Fruit fly (Drosophila melanogaster): ENCODE results near the gene CG4666.

Gene CG4666

DNA sequence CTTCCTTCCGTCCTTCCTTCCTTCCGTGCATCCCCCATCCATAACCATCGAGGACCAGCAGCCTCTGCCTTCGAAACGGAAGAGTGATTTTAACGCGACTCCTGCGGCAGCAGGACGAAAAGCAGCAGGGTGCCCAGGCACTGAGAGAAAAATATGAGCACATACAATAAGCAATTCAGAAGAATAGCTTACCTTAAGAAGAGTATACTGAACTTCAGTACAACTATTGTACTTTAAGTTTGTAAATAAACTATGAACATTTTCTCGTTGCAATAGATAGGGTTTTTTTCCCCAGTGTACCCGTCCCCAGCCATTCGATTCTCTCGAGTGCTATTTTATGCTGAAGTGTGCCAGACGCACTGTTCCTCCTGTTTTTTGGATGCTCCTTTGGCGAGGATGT lies 45.9 kb downstream of the CG4666 start (continued):
- TF ChIP-seq CG2678 (tag; optimal IDR thresholded peaks at IDR 0.05) (peak; percentile 86), gsb-n (tag; optimal IDR thresholded peaks at IDR 0.05) (peak; percentile 63), yki (optimal IDR thresholded peaks at IDR 0.05) (no peak), CG17385 (GFP tag; optimal IDR thresholded peaks at IDR 0.05) (peak; percentile 70), CG11560 (tag; IDR thresholded peaks at IDR 0.05) (0 out of 3 replicates have a peak, but pooled peaks have one; percentile 59), ATbp (GFP tag; optimal IDR thresholded peaks at IDR 0.05) (peak; percentile 85), her (GFP tag; optimal IDR thresholded peaks at IDR 0.05) (peak; percentile 68), luna (GFP tag; optimal IDR thresholded peaks at IDR 0.05) (no peak), ac (GFP tag; optimal IDR thresholded peaks at IDR 0.05) (peak; percentile 63), Atf-2 (GFP tag; optimal IDR thresholded peaks at IDR 0.05) (peak; percentile 72), CG12744 (GFP tag; optimal IDR thresholded peaks at IDR 0.05) (peak; percentile 17), Doc2 (GFP tag; IDR thresholded peaks at IDR 0.05) (no peak), CG7928 (GFP tag; optimal IDR thresholded peaks at IDR 0.05) (no peak), fd64A (GFP tag; optimal IDR thresholded peaks at IDR 0.05) (peak; percentile 44), CG3407 (GFP tag; optimal IDR thresholded peaks at IDR 0.05) (peak; percentile 63), CG6254 (GFP tag; optimal IDR thresholded peaks at IDR 0.05) (peak; percentile 73), kay (GFP tag; optimal IDR thresholded peaks at IDR 0.05) (peak; percentile 64), Ets97D (GFP tag; optimal IDR thresholded peaks at IDR 0.05) (peak; percentile 32), CG1832 (GFP tag; optimal IDR thresholded peaks at IDR 0.05) (no peak), ara (GFP tag; IDR thresholded peaks at IDR 0.05) (peak; percentile 84), gsb (GFP tag; IDR thresholded peaks at IDR 0.05) (no peak), croc (GFP tag; conservative IDR thresholded peaks at IDR 0.05) (peak; percentile 77), CG2889 (GFP tag; IDR thresholded peaks at IDR 0.05) (0 out of 3 replicates have a peak, but pooled peaks have one; percentile 39), Dll (GFP tag; IDR thresholded peaks at IDR 0.05; ENCODE audit: partially characterized antibody) (no peak), Awh (GFP tag; IDR thresholded peaks at IDR 0.05) (peak; percentile 76), Dp (GFP tag; optimal IDR thresholded peaks at IDR 0.05) (no peak), MTF-1 (GFP tag; optimal IDR thresholded peaks at IDR 0.05; ENCODE audit: borderline replicate concordance) (peak; percentile 61), Bgb (GFP tag; IDR thresholded peaks at IDR 0.05; ENCODE audit: partially characterized antibody) (no peak), Myb (GFP tag; optimal IDR thresholded peaks at IDR 0.05) (peak; percentile 63), CG18476 (GFP tag; optimal IDR thresholded peaks at IDR 0.05) (peak; percentile 60), D19A (tag; optimal IDR thresholded peaks at IDR 0.05) (peak; percentile 78), CG5245 (GFP tag; optimal IDR thresholded peaks at IDR 0.05) (peak; percentile 77), CG7963 (GFP tag; IDR thresholded peaks at IDR 0.05; ENCODE audit: partially characterized antibody) (no peak), CG9437 (GFP tag; optimal IDR thresholded peaks at IDR 0.05) (peak; percentile 40), CG2120 (GFP tag; optimal IDR thresholded peaks at IDR 0.05) (peak; percentile 77), Hand (GFP tag; optimal IDR thresholded peaks at IDR 0.05) (peak; percentile 77), pita (GFP tag; optimal IDR thresholded peaks at IDR 0.05) (no peak), CG12155 (GFP tag; optimal IDR thresholded peaks at IDR 0.05) (peak; percentile 42), CG32772 (GFP tag; IDR thresholded peaks at IDR 0.05) (peak; percentile 60; the same call in 1 of the 2 replicates), Sry-δ (GFP tag; optimal IDR thresholded peaks at IDR 0.05) (peak; percentile 39), CG30431 (GFP tag; optimal IDR thresholded peaks at IDR 0.05) (peak; percentile 64), CG33557 (GFP tag; optimal IDR thresholded peaks at IDR 0.05) (peak; percentile 77), HLH4C (GFP tag; IDR thresholded peaks at IDR 0.05; ENCODE audit: partially characterized antibody) (no peak), fd102C (GFP tag; optimal IDR thresholded peaks at IDR 0.05) (peak; percentile 45), Asciz (GFP tag; optimal IDR thresholded peaks at IDR 0.05) (peak; percentile 65), CG18011 (GFP tag; optimal IDR thresholded peaks at IDR 0.05) (no peak), HmgD (GFP tag; optimal IDR thresholded peaks at IDR 0.05) (peak; percentile 37), cwo (GFP tag; optimal IDR thresholded peaks at IDR 0.05) (peak; percentile 60), ham (GFP tag; IDR thresholded peaks at IDR 0.05) (no peak), Doc3 (GFP tag; IDR thresholded peaks at IDR 0.05; ENCODE audit: partially characterized antibody) (no peak)
